Worm (Caenorhabditis elegans) whole organism, L4 larva: ENCODE results near the gene gna-1.

Experiments
- D1046.2 ChIP-seq: fragments of 200-800 bp; sonication (Bioruptor generic); IDR thresholded peaks from 2 replicates; pipeline ENCODE4 v1.3.6; 2022; ENCODE audit warnings: missing genetic modification characterization, missing compliant biosample characterization
- F37D6.2 ChIP-seq: sonication (generic microtip); optimal IDR thresholded peaks from 2 replicates; lab custom pipeline; 2016; ENCODE audit warnings: mild to moderate bottlenecking, missing genetic modification characterization, missing compliant biosample characterization
- F44E2.7 ChIP-seq: fragments of 200-800 bp; sonication (Bioruptor generic); IDR thresholded peaks from 2 replicates; pipeline ENCODE4 v2.1.2; 2022; ENCODE audit warnings: missing genetic modification characterization, missing compliant biosample characterization
- F49E8.2 ChIP-seq: sonication (generic microtip); optimal IDR thresholded peaks from 2 replicates; lab custom pipeline; 2016; ENCODE audit warnings: missing compliant biosample characterization, mild to moderate bottlenecking, missing genetic modification characterization, borderline replicate concordance
- T20F7.1 ChIP-seq: fragments of 200-800 bp; sonication (Bioruptor generic); optimal IDR thresholded peaks from 2 replicates; lab custom pipeline; 2018; ENCODE audit warnings: mild to moderate bottlenecking, missing genetic modification characterization, missing compliant biosample characterization
- Y105C5A.15 ChIP-seq: fragments of 200-800 bp; sonication (Bioruptor generic); IDR thresholded peaks from 2 replicates; pipeline ENCODE4 v1.3.6; 2022; ENCODE audit warnings: missing genetic modification characterization, missing compliant biosample characterization
- Y75B8A.6 ChIP-seq: fragments of 200-800 bp; sonication (Bioruptor generic); IDR thresholded peaks from 2 replicates; pipeline ENCODE4 v1.3.6; 2022; ENCODE audit warnings: missing genetic modification reagents, missing genetic modification characterization, missing compliant biosample characterization
- aha-1 ChIP-seq: fragments of 150-350 bp; peaks from one replicate; lab custom pipeline; 2014; ENCODE audit warnings: missing biosample characterization, missing genetic modification characterization
- ama-1 ChIP-seq: fragments of 150-350 bp; optimal IDR thresholded peaks from 2 replicates; lab custom pipeline; 2014; ENCODE audit warnings: inconsistent platforms, mixed read lengths
- ceh-32 ChIP-seq: sonication (generic microtip); optimal IDR thresholded peaks from 2 replicates; lab custom pipeline; 2016; ENCODE audit warnings: mild to moderate bottlenecking, missing genetic modification characterization, missing compliant biosample characterization; ENCODE audit not compliant: poor library complexity
- ceh-62 ChIP-seq: sonication (generic microtip); optimal IDR thresholded peaks from 2 replicates; lab custom pipeline; 2017; ENCODE audit warnings: missing biosample characterization, missing genetic modification characterization
- daf-16 ChIP-seq, 3 experiments: sonication (generic microtip); optimal IDR thresholded peaks; 2 replicates each; lab custom pipeline; 2016 to 2017; ENCODE audit warnings: missing genetic modification characterization in 3 of 3, missing genetic modification reagents in 3 of 3, mild to moderate bottlenecking in 2 of 3, missing compliant biosample characterization in 2 of 3, missing biosample characterization in 1 of 3, moderate library complexity in 1 of 3
- daf-19 ChIP-seq: fragments of 200-800 bp; sonication (Bioruptor generic); conservative IDR thresholded peaks from 2 replicates; pipeline ENCODE4 v1.3.6; 2022; ENCODE audit warnings: missing genetic modification characterization, missing compliant biosample characterization
- daf-8 ChIP-seq: fragments of 200-800 bp; sonication (Bioruptor generic); IDR thresholded peaks from 2 replicates; pipeline ENCODE4 v1.3.6; 2022; ENCODE audit warnings: missing genetic modification characterization, missing compliant biosample characterization
- dmd-6 ChIP-seq: fragments of 200-800 bp; sonication (Bioruptor generic); IDR thresholded peaks from 2 replicates; pipeline ENCODE4 v1.3.6; 2022; ENCODE audit warnings: missing genetic modification reagents, missing genetic modification characterization, missing compliant biosample characterization
- dpl-1 ChIP-seq: fragments of 150-350 bp; optimal IDR thresholded peaks from 2 replicates; lab custom pipeline; 2014; ENCODE audit warnings: missing biosample characterization, missing genetic modification reagents, missing genetic modification characterization
- egl-27 ChIP-seq: sonication (generic microtip); optimal IDR thresholded peaks from 3 replicates; lab custom pipeline; 2017; ENCODE audit warnings: missing biosample characterization, missing genetic modification reagents, missing genetic modification characterization
- gei-8 ChIP-seq: fragments of 200-800 bp; sonication (Bioruptor generic); optimal IDR thresholded peaks from 2 replicates; lab custom pipeline; 2018; ENCODE audit warnings: mild to moderate bottlenecking, missing genetic modification characterization, missing compliant biosample characterization
- hif-1 ChIP-seq, 2 experiments: sonication (generic microtip); optimal IDR thresholded peaks; 2 replicates each; lab custom pipeline; 2016 to 2017; ENCODE audit warnings: missing compliant biosample characterization in 2 of 2, missing genetic modification characterization in 2 of 2, missing genetic modification reagents in 2 of 2, missing genotype in 2 of 2, mild to moderate bottlenecking in 1 of 2
- lim-7 ChIP-seq: fragments of 200-800 bp; sonication (Bioruptor generic); IDR thresholded peaks from 2 replicates; pipeline ENCODE4 v1.3.6; 2022; ENCODE audit warnings: missing genetic modification characterization, missing compliant biosample characterization
- lin-1 ChIP-seq: fragments of 200-800 bp; sonication (Bioruptor generic); IDR thresholded peaks from 2 replicates; pipeline ENCODE4 v1.3.6; 2022; ENCODE audit warnings: missing genetic modification reagents, missing genetic modification characterization, missing compliant biosample characterization
- lin-15B ChIP-seq: fragments of 150-350 bp; sonication (generic microtip); optimal IDR thresholded peaks from 3 replicates; lab custom pipeline; 2014; ENCODE audit warnings: missing biosample characterization, missing genetic modification characterization
- lin-29 ChIP-seq: fragments of 200-800 bp; sonication (Bioruptor generic); IDR thresholded peaks from 2 replicates; pipeline ENCODE4 v1.3.6; 2022; ENCODE audit warnings: missing genetic modification reagents, missing genetic modification characterization, missing compliant biosample characterization
- lin-38 ChIP-seq: fragments of 200-800 bp; sonication (Bioruptor generic); IDR thresholded peaks from 2 replicates; pipeline ENCODE4 v1.3.6; 2022; ENCODE audit warnings: missing genetic modification reagents, missing genetic modification characterization, missing compliant biosample characterization
- lin-39 ChIP-seq: fragments of 150-350 bp; optimal IDR thresholded peaks from 2 replicates; lab custom pipeline; 2014; ENCODE audit warnings: missing biosample characterization, missing genetic modification reagents, missing genetic modification characterization
- lir-3 ChIP-seq: sonication (generic microtip); optimal IDR thresholded peaks from 2 replicates; lab custom pipeline; 2016; ENCODE audit warnings: mild to moderate bottlenecking, missing genetic modification characterization, missing compliant biosample characterization
- madf-9 ChIP-seq: fragments of 200-800 bp; sonication (Bioruptor generic); conservative IDR thresholded peaks from 2 replicates; pipeline ENCODE4 v1.3.6; 2022; ENCODE audit warnings: missing genetic modification reagents, missing genetic modification characterization, missing compliant biosample characterization
- mdl-1 ChIP-seq, 2 experiments: fragments of 150-350 bp in 1 of 2; sonication (generic microtip) in 1 of 2; optimal IDR thresholded peaks; 2 replicates each; lab custom pipeline; 2014 to 2017; ENCODE audit warnings: missing biosample characterization in 2 of 2, missing genetic modification characterization in 2 of 2
- mdt-29 ChIP-seq: fragments of 200-800 bp; sonication (Bioruptor generic); IDR thresholded peaks from 2 replicates; pipeline ENCODE4 v1.3.6; 2022; ENCODE audit warnings: missing genetic modification reagents, missing genetic modification characterization, missing compliant biosample characterization
- mes-2 ChIP-seq: sonication (generic microtip); optimal IDR thresholded peaks from 2 replicates; lab custom pipeline; 2016; ENCODE audit warnings: missing genotype, mild to moderate bottlenecking, missing genetic modification characterization, missing compliant biosample characterization; ENCODE audit not compliant: poor library complexity, severe bottlenecking
- mxl-2 ChIP-seq: fragments of 200-800 bp; sonication (Bioruptor generic); conservative IDR thresholded peaks from 2 replicates; pipeline ENCODE4 v1.3.6; 2022; ENCODE audit warnings: missing genetic modification reagents, missing genetic modification characterization, missing compliant biosample characterization
- mxl-3 ChIP-seq: fragments of 200-800 bp; sonication (Bioruptor generic); optimal IDR thresholded peaks from 2 replicates; lab custom pipeline; 2018; ENCODE audit warnings: mild to moderate bottlenecking, missing genetic modification characterization, missing compliant biosample characterization
- nhr-10 ChIP-seq: fragments of 150-350 bp; optimal IDR thresholded peaks from 2 replicates; lab custom pipeline; 2014; ENCODE audit warnings: missing biosample characterization, missing genetic modification characterization
- nhr-11 ChIP-seq: fragments of 150-350 bp; optimal IDR thresholded peaks from 2 replicates; lab custom pipeline; 2014; ENCODE audit warnings: missing biosample characterization, missing genetic modification characterization
- nhr-111 ChIP-seq: fragments of 200-800 bp; sonication (Bioruptor generic); optimal IDR thresholded peaks from 2 replicates; lab custom pipeline; 2018; ENCODE audit warnings: mild to moderate bottlenecking, missing genetic modification characterization, missing compliant biosample characterization
- nhr-48 ChIP-seq: sonication (generic microtip); optimal IDR thresholded peaks from 2 replicates; lab custom pipeline; 2016; ENCODE audit warnings: mild to moderate bottlenecking, missing genetic modification characterization, missing compliant biosample characterization
- nhr-76 ChIP-seq: fragments of 150-350 bp; optimal IDR thresholded peaks from 2 replicates; lab custom pipeline; 2014; ENCODE audit warnings: missing biosample characterization, missing genetic modification characterization
- pha-4 ChIP-seq, 2 experiments: fragments of 150-350 bp in 1 of 2; fragments of 200-800 bp in 1 of 2; sonication (Bioruptor generic) in 1 of 2; IDR thresholded peaks in 1 of 2; optimal IDR thresholded peaks in 1 of 2; 2 replicates each; pipeline versions ENCODE4 v1.3.6 to Lab custom; 2014 to 2022; ENCODE audit warnings: missing genetic modification characterization in 2 of 2, missing genetic modification reagents in 2 of 2, missing biosample characterization in 1 of 2, missing compliant biosample characterization in 1 of 2
- php-3 ChIP-seq: fragments of 200-800 bp; sonication (Bioruptor generic); IDR thresholded peaks from 2 replicates; pipeline ENCODE4 v1.3.6; 2022; ENCODE audit warnings: missing genetic modification reagents, missing genetic modification characterization, missing compliant biosample characterization
- saeg-2 ChIP-seq: fragments of 200-800 bp; sonication (Bioruptor generic); IDR thresholded peaks from 2 replicates; pipeline ENCODE4 v1.3.6; 2022; ENCODE audit warnings: missing genetic modification reagents, missing genetic modification characterization, missing compliant biosample characterization
- set-16 ChIP-seq: fragments of 200-800 bp; sonication (Bioruptor generic); IDR thresholded peaks from 2 replicates; pipeline ENCODE4 v1.3.6; 2022; ENCODE audit warnings: missing genetic modification reagents, missing genetic modification characterization, missing compliant biosample characterization
- skn-1 ChIP-seq: fragments of 150-350 bp; optimal IDR thresholded peaks from 2 replicates; lab custom pipeline; 2014; ENCODE audit warnings: missing biosample characterization, missing genetic modification characterization
- snpc-1.2 ChIP-seq: fragments of 200-800 bp; sonication (Bioruptor generic); IDR thresholded peaks from 2 replicates; pipeline ENCODE4 v1.3.6; 2022; ENCODE audit warnings: missing genetic modification reagents, missing genetic modification characterization, missing compliant biosample characterization
- spr-1 ChIP-seq: sonication (generic microtip); optimal IDR thresholded peaks from 2 replicates; lab custom pipeline; 2016; ENCODE audit warnings: mild to moderate bottlenecking, missing genetic modification characterization, missing compliant biosample characterization
- unc-130 ChIP-seq: sonication (generic microtip); optimal IDR thresholded peaks from 2 replicates; lab custom pipeline; 2016; ENCODE audit warnings: missing genetic modification reagents, missing genetic modification characterization, missing compliant biosample characterization
- unc-39 ChIP-seq: sonication (generic microtip); optimal IDR thresholded peaks from 2 replicates; lab custom pipeline; 2017; ENCODE audit warnings: missing biosample characterization, missing genetic modification characterization
- unc-62 ChIP-seq, 3 experiments: fragments of 150-350 bp in 1 of 3; sonication (generic microtip); optimal IDR thresholded peaks in 2 of 3; peaks in 1 of 3; 1 replicate in 1 of 3; 2 replicates in 2 of 3; lab custom pipeline; 2014 to 2017; ENCODE audit warnings: missing biosample characterization in 3 of 3, missing genetic modification characterization in 3 of 3, missing genetic modification reagents in 3 of 3, missing genotype in 1 of 3
- vab-7 ChIP-seq: fragments of 200-800 bp; sonication (Bioruptor generic); IDR thresholded peaks from 2 replicates; pipeline ENCODE4 v1.3.6; 2022; ENCODE audit warnings: missing genetic modification reagents, missing genetic modification characterization, missing compliant biosample characterization
- zfp-3 ChIP-seq: fragments of 200-800 bp; sonication (Bioruptor generic); conservative IDR thresholded peaks from 2 replicates; pipeline ENCODE4 v1.3.6; 2022; ENCODE audit warnings: missing genetic modification reagents, missing genetic modification characterization, missing compliant biosample characterization

The gna-1 gene

ce11 chrV:10320101-10320761 lies at the start of gene gna-1, which contains the start of gene B0024.13:
Gene gna-1, minus strand, starts transcription at chrV:10320151.
Gene B0024.13, plus strand, starts transcription at chrV:10320711.
- TF ChIP-seq nhr-11 (no peak), hif-1 (tag; optimal IDR thresholded peaks at IDR 0.05; lab: Kevin White, UChicago) (peak in 1 of 2 experiments; percentile 83), mxl-2 (no peak), unc-130 (peak; percentile 87), lir-3 (no peak), egl-27 (tag; lab: Kevin White, UChicago) (no peak), spr-1 (tag; lab: Kevin White, UChicago) (no peak), ceh-32 (tag; lab: Kevin White, UChicago) (no peak), set-16 (GFP tag; lab: Robert Waterston, UW) (no peak), saeg-2 (GFP tag; lab: Robert Waterston, UW) (no peak), daf-19 (no peak), lim-7 (no peak), F49E8.2 (tag; lab: Kevin White, UChicago) (no peak), mdt-29 (GFP tag; lab: Robert Waterston, UW) (no peak), dmd-6 (GFP tag; lab: Robert Waterston, UW) (peak; percentile 47; the same call in 1 of the 2 replicates), unc-39 (no peak), mes-2 (tag; lab: Kevin White, UChicago) (peak; percentile 98), lin-39 (tag; lab: Kevin White, UChicago) (no peak), ceh-62 (tag; lab: Kevin White, UChicago) (no peak), snpc-1.2 (GFP tag; lab: Robert Waterston, UW) (no peak), lin-38 (GFP tag; lab: Robert Waterston, UW) (no peak; the same call in none of the 2 replicates), nhr-76 (tag; lab: Kevin White, UChicago) (no peak), vab-7 (GFP tag; lab: Robert Waterston, UW) (no peak), zfp-3 (GFP tag; lab: Robert Waterston, UW) (no peak), F37D6.2 (tag; lab: Kevin White, UChicago) (no peak), Y105C5A.15 (GFP tag; lab: Robert Waterston, UW) (no peak), nhr-111 (GFP tag; lab: Kevin White, UChicago) (no peak), gei-8 (GFP tag; lab: Kevin White, UChicago) (no peak), D1046.2 (GFP tag; lab: Robert Waterston, UW) (no peak), php-3 (GFP tag; lab: Robert Waterston, UW) (no peak), skn-1 (tag; lab: Kevin White, UChicago) (no peak), ama-1 (lab: Kevin White, UChicago) (no peak), dpl-1 (GFP tag; lab: Kevin White, UChicago) (peak; percentile 61), mdl-1 (tag; optimal IDR thresholded peaks at IDR 0.05; lab: Kevin White, UChicago) (no peak), Y75B8A.6 (GFP tag; lab: Robert Waterston, UW) (no peak), unc-62 (GFP tag; optimal IDR thresholded peaks at IDR 0.05 in 1 of 2; lab: Kevin White, UChicago) (no peak), unc-62 (tag; optimal IDR thresholded peaks at IDR 0.05; lab: Kevin White, UChicago) (no peak), nhr-10 (tag; lab: Kevin White, UChicago) (no peak), aha-1 (tag; lab: Kevin White, UChicago) (no peak), madf-9 (GFP tag; lab: Robert Waterston, UW) (no peak), mxl-3 (GFP tag; lab: Kevin White, UChicago) (no peak), nhr-48 (tag; lab: Kevin White, UChicago) (no peak), daf-8 (GFP tag; lab: Robert Waterston, UW) (no peak), T20F7.1 (no peak), lin-1 (GFP tag; lab: Robert Waterston, UW) (no peak), F44E2.7 (GFP tag; lab: Robert Waterston, UW) (no peak), lin-15B (tag; lab: Kevin White, UChicago) (no peak), pha-4 (GFP tag; IDR thresholded peaks at IDR 0.05; lab: Robert Waterston, UW) (no peak), pha-4 (tag; optimal IDR thresholded peaks at IDR 0.05; lab: Kevin White, UChicago) (peak; percentile 21), daf-16 (GFP tag; optimal IDR thresholded peaks at IDR 0.05; lab: Kevin White, UChicago) (no peak), daf-16 (tag; optimal IDR thresholded peaks at IDR 0.05; lab: Kevin White, UChicago) (no peak), lin-29 (no peak)
